Worm (Caenorhabditis elegans) whole organism, late embryonic: ENCODE results near the gene add-1.

Source experiments
- C38D4.7 ChIP-seq: fragments of 200-800 bp; sonication (Bioruptor generic); optimal IDR thresholded peaks from 2 replicates; lab custom pipeline; 2018; ENCODE audit warnings: mild to moderate bottlenecking, missing genetic modification characterization, moderate library complexity, missing compliant biosample characterization
- F13H6.1 ChIP-seq: sonication (generic microtip); optimal IDR thresholded peaks from 2 replicates; lab custom pipeline; 2016; ENCODE audit warnings: missing genetic modification characterization, missing compliant biosample characterization
- ama-1 ChIP-seq: fragments of 150-350 bp; optimal IDR thresholded peaks from 2 replicates; lab custom pipeline; 2014
- ceh-22 ChIP-seq: sonication (generic microtip); optimal IDR thresholded peaks from 2 replicates; lab custom pipeline; 2017; ENCODE audit warnings: missing biosample characterization, missing genetic modification characterization
- elt-4 ChIP-seq: sonication (generic microtip); optimal IDR thresholded peaks from 2 replicates; lab custom pipeline; 2016; ENCODE audit warnings: missing genetic modification characterization, missing compliant biosample characterization
- hlh-13 ChIP-seq: fragments of 200-800 bp; sonication (Bioruptor generic); optimal IDR thresholded peaks from 2 replicates; lab custom pipeline; 2018; ENCODE audit warnings: mild to moderate bottlenecking, missing genetic modification characterization, missing compliant biosample characterization
- lin-11 ChIP-seq: fragments of 200-800 bp; sonication (Bioruptor generic); optimal IDR thresholded peaks from 2 replicates; lab custom pipeline; 2018; ENCODE audit warnings: mild to moderate bottlenecking, missing genetic modification characterization, missing compliant biosample characterization
- nfya-1 ChIP-seq: sonication (generic microtip); optimal IDR thresholded peaks from 2 replicates; lab custom pipeline; 2017; ENCODE audit warnings: missing genetic modification characterization, mild to moderate bottlenecking, missing compliant biosample characterization, antibody characterized with exemption, moderate library complexity
- nhr-232 ChIP-seq: sonication (generic microtip); optimal IDR thresholded peaks from 2 replicates; lab custom pipeline; 2016; ENCODE audit warnings: missing genetic modification characterization, missing compliant biosample characterization
- pag-3 ChIP-seq: sonication (generic microtip); optimal IDR thresholded peaks from 2 replicates; lab custom pipeline; 2016; ENCODE audit warnings: missing compliant biosample characterization, missing genetic modification characterization, borderline replicate concordance
- pha-4 ChIP-seq: fragments of 150-350 bp; optimal IDR thresholded peaks from 2 replicates; lab custom pipeline; 2018; ENCODE audit warnings: missing biosample characterization, missing genetic modification reagents, missing genetic modification characterization
- pqm-1 ChIP-seq: sonication (generic microtip); optimal IDR thresholded peaks from 2 replicates; lab custom pipeline; 2016; ENCODE audit warnings: missing genetic modification characterization, missing compliant biosample characterization
- sox-2 ChIP-seq: fragments of 200-800 bp; sonication (Bioruptor generic); IDR thresholded peaks from 2 replicates; pipeline ENCODE4 v1.3.6; 2022; ENCODE audit warnings: missing genetic modification reagents, missing genetic modification characterization, missing compliant biosample characterization

DNA sequence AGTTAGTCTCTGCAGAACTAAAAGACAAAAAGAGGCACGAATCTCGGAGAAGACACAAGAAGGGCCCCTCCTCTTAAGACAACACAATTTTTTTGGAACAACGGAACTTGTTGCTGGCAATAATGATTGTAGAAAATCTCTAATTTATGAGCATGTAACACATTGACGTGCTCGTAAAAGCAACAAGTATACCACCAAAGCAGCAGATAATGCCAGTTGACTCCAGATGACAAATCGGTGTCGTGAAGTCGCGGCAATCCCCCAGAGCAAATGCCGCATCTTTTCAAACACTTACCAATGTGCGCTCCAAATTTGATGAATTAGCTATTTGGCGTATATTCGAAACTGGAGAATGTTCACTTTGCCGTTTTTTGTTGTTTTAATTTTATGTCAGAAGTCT is 4.4 kb upstream of the add-1 start:
- TF ChIP-seq nhr-232 (tag; lab: Kevin White, UChicago) (no peak), F13H6.1 (tag; lab: Kevin White, UChicago) (no peak), C38D4.7 (no peak), ama-1 (lab: Kevin White, UChicago) (no peak), pha-4 (tag; lab: Kevin White, UChicago) (no peak), ceh-22 (tag; lab: Kevin White, UChicago) (no peak), hlh-13 (no peak), pqm-1 (tag; lab: Kevin White, UChicago) (no peak), pag-3 (no peak), elt-4 (no peak), lin-11 (tag; lab: Kevin White, UChicago) (no peak), sox-2 (GFP tag; lab: Robert Waterston, UW) (no peak), nfya-1 (tag; lab: Kevin White, UChicago) (no peak)
